Worm (Caenorhabditis elegans): ENCODE data around the gene C01G12.9.

C01G12.9 gene

ce11 chrII:14561549-14562115, 17.2 kb upstream of the C01G12.9 start, which contains the start of gene mog-4 (continued):
- peak; percentile 90 for TF ChIP-seq egrh-3 (GFP tag; IDR thresholded peaks at IDR 0.05)
- TF ChIP-seq ztf-6 (GFP tag; IDR thresholded peaks at IDR 0.05): peak; percentile 100
- peak; percentile 99 for TF ChIP-seq K11D2.4 (GFP tag; IDR thresholded peaks at IDR 0.05)
- peak; percentile 100 for TF ChIP-seq hmg-1.2 (GFP tag; IDR thresholded peaks at IDR 0.05)
- TF ChIP-seq let-526 (GFP tag; IDR thresholded peaks at IDR 0.05): peak; percentile 100
- TF ChIP-seq bed-2 (GFP tag; IDR thresholded peaks at IDR 0.05): peak; percentile 100
- TF ChIP-seq xnd-1 (tag; optimal IDR thresholded peaks at IDR 0.05): peak; percentile 86
- TF ChIP-seq ceh-91 (GFP tag; IDR thresholded peaks at IDR 0.05): peak; percentile 100
- TF ChIP-seq F37B4.10 (GFP tag; IDR thresholded peaks at IDR 0.05): peak; percentile 96
- TF ChIP-seq ztf-3 (GFP tag; optimal IDR thresholded peaks at IDR 0.05): peak; percentile 81
- TF ChIP-seq lsl-1 (GFP tag; optimal IDR thresholded peaks at IDR 0.05): peak; percentile 98
- TF ChIP-seq F22D6.2 (tag; optimal IDR thresholded peaks at IDR 0.05): peak; percentile 89
- peak; percentile 25 for TF ChIP-seq F23B12.7 (tag; optimal IDR thresholded peaks at IDR 0.05; ENCODE audit: insufficient read depth)
- peak; percentile 35 for TF ChIP-seq B0261.1 (tag; optimal IDR thresholded peaks at IDR 0.05)
- TF ChIP-seq B0035.1 (tag; optimal IDR thresholded peaks at IDR 0.05): peak; percentile 81
- peak; percentile 100 for TF ChIP-seq B0019.2 (GFP tag; conservative IDR thresholded peaks at IDR 0.05)
- TF ChIP-seq T26A5.8 (tag; optimal IDR thresholded peaks at IDR 0.05): peak; percentile 7
- peak; percentile 89 for TF ChIP-seq akir-1 (GFP tag; optimal IDR thresholded peaks at IDR 0.05)
- TF ChIP-seq mcd-1 (GFP tag; IDR thresholded peaks at IDR 0.05): peak; percentile 99
- peak; percentile 85 for TF ChIP-seq hrde-1 (tag; optimal IDR thresholded peaks at IDR 0.05; ENCODE audit: borderline replicate concordance)
- TF ChIP-seq attf-6 (GFP tag; IDR thresholded peaks at IDR 0.05): peak; percentile 92
- TF ChIP-seq bed-1 (GFP tag; IDR thresholded peaks at IDR 0.05): peak; percentile 98
- TF ChIP-seq egl-44 (GFP tag; IDR thresholded peaks at IDR 0.05): peak; percentile 97
- TF ChIP-seq T07F8.4 (tag; optimal IDR thresholded peaks at IDR 0.05): peak; percentile 48
- TF ChIP-seq D2030.7 (GFP tag; IDR thresholded peaks at IDR 0.05): peak; percentile 100
- TF ChIP-seq rcor-1 (GFP tag; IDR thresholded peaks at IDR 0.05): peak; percentile 99
- TF ChIP-seq efl-1 (GFP tag; optimal IDR thresholded peaks at IDR 0.05): peak; percentile 65
- peak; percentile 95 for TF ChIP-seq hmg-20 (GFP tag; IDR thresholded peaks at IDR 0.05)
- peak; percentile 76 for TF ChIP-seq mel-28 (tag; optimal IDR thresholded peaks at IDR 0.05; ENCODE audit: borderline replicate concordance)
- TF ChIP-seq chd-7 (tag; optimal IDR thresholded peaks at IDR 0.05): peak; percentile 84
- TF ChIP-seq Y67H2A.10 (GFP tag; conservative IDR thresholded peaks at IDR 0.05): peak; percentile 99
- peak; percentile 93 for TF ChIP-seq Y53F4B.3 (GFP tag; IDR thresholded peaks at IDR 0.05)
- peak; percentile 46 for TF ChIP-seq dpl-1 (GFP tag; optimal IDR thresholded peaks at IDR 0.05)
- TF ChIP-seq madf-3 (GFP tag; IDR thresholded peaks at IDR 0.05): peak; percentile 98
- TF ChIP-seq dox-1 (GFP tag; IDR thresholded peaks at IDR 0.05): peak; percentile 100
- peak; percentile 97 for TF ChIP-seq ccch-3 (GFP tag; optimal IDR thresholded peaks at IDR 0.05)
- peak; percentile 99 for TF ChIP-seq Y56A3A.18 (GFP tag; IDR thresholded peaks at IDR 0.05)
- TF ChIP-seq attf-3 (GFP tag; conservative IDR thresholded peaks at IDR 0.05): peak; percentile 93
- TF ChIP-seq ztf-22 (GFP tag; optimal IDR thresholded peaks at IDR 0.05): peak; percentile 80
- TF ChIP-seq madf-10 (tag; optimal IDR thresholded peaks at IDR 0.05): peak; percentile 93
- TF ChIP-seq pbrm-1 (GFP tag; IDR thresholded peaks at IDR 0.05): peak; percentile 99
- peak; percentile 62 to 86 for TF ChIP-seq rec-8 (tag; optimal IDR thresholded peaks at IDR 0.05)
- peak; percentile 95 for TF ChIP-seq ceh-40 (GFP tag; IDR thresholded peaks at IDR 0.05)
- TF ChIP-seq lir-1 (GFP tag; conservative IDR thresholded peaks at IDR 0.05): peak; percentile 99
- TF ChIP-seq ztf-28 (GFP tag; IDR thresholded peaks at IDR 0.05): peak; percentile 100
- peak; percentile 45 for TF ChIP-seq die-1 (tag; optimal IDR thresholded peaks at IDR 0.05)
- TF ChIP-seq nfyb-1 (GFP tag; IDR thresholded peaks at IDR 0.05): peak; percentile 99
- peak in 2 of 3 experiments; percentile 26 to 84 for TF ChIP-seq lin-35 (GFP tag; optimal IDR thresholded peaks at IDR 0.05)
